Fruit fly (Drosophila melanogaster) whole organism: ENCODE results near the gene meng.

Experiments used
- EcR ChIP-seq, 2 experiments: fragments of >200 bp; optimal IDR thresholded peaks; 2 replicates each; lab custom pipeline; 2017; ENCODE audit warnings: missing biosample characterization in 2 of 2, missing genetic modification characterization in 2 of 2, missing genetic modification reagents in 2 of 2
- psq ChIP-seq: fragments of >200 bp; optimal IDR thresholded peaks from 2 replicates; lab custom pipeline; 2017
- usp ChIP-seq: fragments of >200 bp; optimal IDR thresholded peaks from 2 replicates; lab custom pipeline; 2017; ENCODE audit warnings: missing biosample characterization, missing genetic modification characterization, mixed read lengths

dm6 chr2L:6700742-6701141, 41.6 kb upstream of the meng start:
- TF ChIP-seq psq (lab: Kevin White, UChicago) (no peak), EcR (GFP tag; optimal IDR thresholded peaks at IDR 0.05; lab: Kevin White, UChicago) (no peak), usp (GFP tag; lab: Kevin White, UChicago) (no peak)
